1 worm cellular context compared by ENCODE assay signal in genomic region chrX:2014521-2014920, ce11.
A peak's percentile ranks its signal among the peaks of the same experiment; 100 is the strongest.
TF ChIP-seq lines count a peak whose summit lies in the region.

No protein-coding gene starts in this region.

TF ChIP-seq in whole organism, L4 larva, 104 proteins besides CTCF, POLR2A, EP300 and RAD21 (continued from another document):
- TF ChIP-seq nhr-42 (GFP tag; IDR thresholded peaks at IDR 0.05; lab: Robert Waterston, UW): no peak
- no peak for TF ChIP-seq nhr-6 (tag; optimal IDR thresholded peaks at IDR 0.05; lab: Kevin White, UChicago)
- TF ChIP-seq egl-27 (tag; optimal IDR thresholded peaks at IDR 0.05; lab: Kevin White, UChicago): no peak
- TF ChIP-seq snpc-1.2 (GFP tag; IDR thresholded peaks at IDR 0.05; lab: Robert Waterston, UW): no peak
- no peak for TF ChIP-seq dpl-1 (GFP tag; optimal IDR thresholded peaks at IDR 0.05; lab: Kevin White, UChicago)
- TF ChIP-seq lsy-2 (tag; optimal IDR thresholded peaks at IDR 0.05; lab: Kevin White, UChicago): peak in 1 of 2 experiments; percentile 18
- TF ChIP-seq hlh-11 (tag; optimal IDR thresholded peaks at IDR 0.05; lab: Kevin White, UChicago): peak; percentile 77
- peak; percentile 87 for TF ChIP-seq dmd-6 (GFP tag; IDR thresholded peaks at IDR 0.05; lab: Robert Waterston, UW)
- no peak for TF ChIP-seq lin-39 (tag; optimal IDR thresholded peaks at IDR 0.05; lab: Kevin White, UChicago)
- TF ChIP-seq F37D6.2 (tag; optimal IDR thresholded peaks at IDR 0.05; lab: Kevin White, UChicago): no peak
- TF ChIP-seq nhr-41 (GFP tag; IDR thresholded peaks at IDR 0.05; lab: Robert Waterston, UW): no peak
- TF ChIP-seq dmd-8 (GFP tag; IDR thresholded peaks at IDR 0.05; lab: Robert Waterston, UW): no peak
- peak; percentile 80 for TF ChIP-seq dve-1 (tag; optimal IDR thresholded peaks at IDR 0.05; lab: Kevin White, UChicago; ENCODE audit: insufficient read depth)
- peak; percentile 69; the same call in 1 of the 2 replicates for TF ChIP-seq lin-1 (GFP tag; IDR thresholded peaks at IDR 0.05; lab: Robert Waterston, UW)
- TF ChIP-seq sdz-12 (GFP tag; optimal IDR thresholded peaks at IDR 0.05; lab: Kevin White, UChicago): no peak
- no peak for TF ChIP-seq arid-1 (GFP tag; conservative IDR thresholded peaks at IDR 0.05; lab: Robert Waterston, UW)
- no peak for TF ChIP-seq spr-3 (GFP tag; optimal IDR thresholded peaks at IDR 0.05; lab: Kevin White, UChicago)
- TF ChIP-seq fos-1 (tag; optimal IDR thresholded peaks at IDR 0.05; lab: Kevin White, UChicago): no peak
- TF ChIP-seq hlh-30 (tag; optimal IDR thresholded peaks at IDR 0.05; lab: Kevin White, UChicago; ENCODE audit: insufficient read depth): peak; percentile 24
- TF ChIP-seq ceh-20 (GFP tag; IDR thresholded peaks at IDR 0.05; lab: Robert Waterston, UW): no peak
- no peak for TF ChIP-seq F49E8.2 (tag; optimal IDR thresholded peaks at IDR 0.05; lab: Kevin White, UChicago; ENCODE audit: borderline replicate concordance)
- no peak for TF ChIP-seq T26A8.4 (GFP tag; IDR thresholded peaks at IDR 0.05; lab: Robert Waterston, UW)
- TF ChIP-seq lin-29 (GFP tag; IDR thresholded peaks at IDR 0.05; lab: Robert Waterston, UW): no peak
- no peak for TF ChIP-seq pha-4 (GFP tag; IDR thresholded peaks at IDR 0.05; lab: Robert Waterston, UW)
- TF ChIP-seq pha-4 (tag; optimal IDR thresholded peaks at IDR 0.05; lab: Kevin White, UChicago): no peak
- no peak for TF ChIP-seq mxl-2 (GFP tag; conservative IDR thresholded peaks at IDR 0.05; lab: Robert Waterston, UW)
- peak; percentile 80 for TF ChIP-seq nhr-28 (tag; optimal IDR thresholded peaks at IDR 0.05; lab: Kevin White, UChicago)
- TF ChIP-seq Y105C5A.15 (GFP tag; IDR thresholded peaks at IDR 0.05; lab: Robert Waterston, UW): no peak
- TF ChIP-seq nhr-76 (tag; optimal IDR thresholded peaks at IDR 0.05; lab: Kevin White, UChicago): no peak
- TF ChIP-seq Y5F2A.4 (GFP tag; optimal IDR thresholded peaks at IDR 0.05; lab: Kevin White, UChicago): no peak
- no peak for TF ChIP-seq nhr-237 (tag; optimal IDR thresholded peaks at IDR 0.05; lab: Kevin White, UChicago)
- TF ChIP-seq zip-2 (tag; optimal IDR thresholded peaks at IDR 0.05; lab: Kevin White, UChicago): no peak
- TF ChIP-seq D1046.2 (GFP tag; IDR thresholded peaks at IDR 0.05; lab: Robert Waterston, UW): no peak
- no peak for TF ChIP-seq F10B5.3 (tag; optimal IDR thresholded peaks at IDR 0.05; lab: Kevin White, UChicago)
- peak; percentile 20 for TF ChIP-seq mes-2 (tag; optimal IDR thresholded peaks at IDR 0.05; lab: Kevin White, UChicago; ENCODE audit: poor library complexity, severe bottlenecking)
- TF ChIP-seq ceh-62 (tag; optimal IDR thresholded peaks at IDR 0.05; lab: Kevin White, UChicago): no peak
- TF ChIP-seq ZK337.2 (GFP tag; IDR thresholded peaks at IDR 0.05; lab: Robert Waterston, UW): no peak
- TF ChIP-seq ZK546.5 (tag; optimal IDR thresholded peaks at IDR 0.05; lab: Kevin White, UChicago): no peak
- TF ChIP-seq lin-13 (GFP tag; optimal IDR thresholded peaks at IDR 0.05; lab: Kevin White, UChicago): no peak
- no peak for TF ChIP-seq ceh-32 (tag; optimal IDR thresholded peaks at IDR 0.05; lab: Kevin White, UChicago; ENCODE audit: poor library complexity)
- TF ChIP-seq zag-1 (tag; optimal IDR thresholded peaks at IDR 0.05; lab: Kevin White, UChicago): no peak
- TF ChIP-seq spr-1 (tag; optimal IDR thresholded peaks at IDR 0.05; lab: Kevin White, UChicago): no peak
- no peak for TF ChIP-seq egl-43 (GFP tag; IDR thresholded peaks at IDR 0.05; lab: Robert Waterston, UW)
- TF ChIP-seq ceh-82 (tag; optimal IDR thresholded peaks at IDR 0.05; lab: Kevin White, UChicago): no peak
- no peak for TF ChIP-seq daf-8 (GFP tag; IDR thresholded peaks at IDR 0.05; lab: Robert Waterston, UW)
- no peak for TF ChIP-seq F26F4.8 (GFP tag; conservative IDR thresholded peaks at IDR 0.05; lab: Robert Waterston, UW)
- no peak for TF ChIP-seq ceh-44 (GFP tag; IDR thresholded peaks at IDR 0.05; lab: Robert Waterston, UW)
- TF ChIP-seq Y48G9A.11 (GFP tag; IDR thresholded peaks at IDR 0.05; lab: Robert Waterston, UW): no peak
- no peak for TF ChIP-seq saeg-2 (GFP tag; IDR thresholded peaks at IDR 0.05; lab: Robert Waterston, UW)
- no peak for TF ChIP-seq nhr-11 (tag; optimal IDR thresholded peaks at IDR 0.05; lab: Kevin White, UChicago)
- TF ChIP-seq lin-15B (tag; optimal IDR thresholded peaks at IDR 0.05; lab: Kevin White, UChicago): no peak
- TF ChIP-seq zfp-3 (GFP tag; conservative IDR thresholded peaks at IDR 0.05; lab: Robert Waterston, UW): no peak
- TF ChIP-seq gei-8 (GFP tag; optimal IDR thresholded peaks at IDR 0.05; lab: Kevin White, UChicago): no peak
- TF ChIP-seq nhr-102 (tag; optimal IDR thresholded peaks at IDR 0.05; lab: Kevin White, UChicago): no peak
- no peak for TF ChIP-seq Y75B8A.6 (GFP tag; IDR thresholded peaks at IDR 0.05; lab: Robert Waterston, UW)
- TF ChIP-seq nhr-48 (tag; optimal IDR thresholded peaks at IDR 0.05; lab: Kevin White, UChicago): peak; percentile 50
- TF ChIP-seq nhr-77 (tag; optimal IDR thresholded peaks at IDR 0.05; lab: Kevin White, UChicago): peak; percentile 41
- TF ChIP-seq ces-1 (GFP tag; optimal IDR thresholded peaks at IDR 0.05; lab: Kevin White, UChicago): no peak
- TF ChIP-seq php-3 (GFP tag; IDR thresholded peaks at IDR 0.05; lab: Robert Waterston, UW): peak; percentile 76
- peak in 1 of 2 experiments; percentile 17 for TF ChIP-seq hif-1 (tag; optimal IDR thresholded peaks at IDR 0.05; lab: Kevin White, UChicago)
- TF ChIP-seq daf-19 (GFP tag; conservative IDR thresholded peaks at IDR 0.05; lab: Robert Waterston, UW): no peak
- peak; percentile 86 for TF ChIP-seq aha-1 (tag; lab: Kevin White, UChicago)
- no peak for TF ChIP-seq nhr-25 (tag; optimal IDR thresholded peaks at IDR 0.05; lab: Kevin White, UChicago; ENCODE audit: borderline replicate concordance, insufficient read depth)
- no peak for TF ChIP-seq vab-7 (GFP tag; IDR thresholded peaks at IDR 0.05; lab: Robert Waterston, UW)
- no peak for TF ChIP-seq R02D3.7 (tag; optimal IDR thresholded peaks at IDR 0.05; lab: Kevin White, UChicago)
- no peak for TF ChIP-seq nhr-10 (tag; optimal IDR thresholded peaks at IDR 0.05; lab: Kevin White, UChicago)
- peak; percentile 80 for TF ChIP-seq pqm-1 (tag; optimal IDR thresholded peaks at IDR 0.05; lab: Kevin White, UChicago)
- TF ChIP-seq dmd-9 (GFP tag; IDR thresholded peaks at IDR 0.05; lab: Robert Waterston, UW): no peak
- TF ChIP-seq jun-1 (tag; optimal IDR thresholded peaks at IDR 0.05; lab: Kevin White, UChicago): no peak
- no peak for TF ChIP-seq lim-7 (GFP tag; IDR thresholded peaks at IDR 0.05; lab: Robert Waterston, UW)
- no peak for TF ChIP-seq mdl-1 (tag; optimal IDR thresholded peaks at IDR 0.05; lab: Kevin White, UChicago)
- no peak for TF ChIP-seq lin-38 (GFP tag; IDR thresholded peaks at IDR 0.05; lab: Robert Waterston, UW)
